Worm (Caenorhabditis elegans) whole organism, L4 larva: ENCODE measurements around the gene marc-2.

ENCODE experiments used
- ceh-28 ChIP-seq: fragments of 150-350 bp; optimal IDR thresholded peaks from 2 replicates; lab custom pipeline; 2014; ENCODE audit warnings: missing biosample characterization, missing genetic modification reagents, missing genetic modification characterization
- daf-19 ChIP-seq: fragments of 200-800 bp; sonication (Bioruptor generic); conservative IDR thresholded peaks from 2 replicates; pipeline ENCODE4 v1.3.6; 2022; ENCODE audit warnings: missing genetic modification characterization, missing compliant biosample characterization
- nhr-11 ChIP-seq: fragments of 150-350 bp; optimal IDR thresholded peaks from 2 replicates; lab custom pipeline; 2014; ENCODE audit warnings: missing biosample characterization, missing genetic modification characterization
- nhr-76 ChIP-seq: fragments of 150-350 bp; optimal IDR thresholded peaks from 2 replicates; lab custom pipeline; 2014; ENCODE audit warnings: missing biosample characterization, missing genetic modification characterization
- pha-4 ChIP-seq, 2 experiments: fragments of 150-350 bp in 1 of 2; fragments of 200-800 bp in 1 of 2; sonication (Bioruptor generic) in 1 of 2; IDR thresholded peaks in 1 of 2; optimal IDR thresholded peaks in 1 of 2; 2 replicates each; pipeline versions ENCODE4 v1.3.6 to Lab custom; 2014 to 2022; ENCODE audit warnings: missing genetic modification characterization in 2 of 2, missing genetic modification reagents in 2 of 2, missing biosample characterization in 1 of 2, missing compliant biosample characterization in 1 of 2

DNA sequence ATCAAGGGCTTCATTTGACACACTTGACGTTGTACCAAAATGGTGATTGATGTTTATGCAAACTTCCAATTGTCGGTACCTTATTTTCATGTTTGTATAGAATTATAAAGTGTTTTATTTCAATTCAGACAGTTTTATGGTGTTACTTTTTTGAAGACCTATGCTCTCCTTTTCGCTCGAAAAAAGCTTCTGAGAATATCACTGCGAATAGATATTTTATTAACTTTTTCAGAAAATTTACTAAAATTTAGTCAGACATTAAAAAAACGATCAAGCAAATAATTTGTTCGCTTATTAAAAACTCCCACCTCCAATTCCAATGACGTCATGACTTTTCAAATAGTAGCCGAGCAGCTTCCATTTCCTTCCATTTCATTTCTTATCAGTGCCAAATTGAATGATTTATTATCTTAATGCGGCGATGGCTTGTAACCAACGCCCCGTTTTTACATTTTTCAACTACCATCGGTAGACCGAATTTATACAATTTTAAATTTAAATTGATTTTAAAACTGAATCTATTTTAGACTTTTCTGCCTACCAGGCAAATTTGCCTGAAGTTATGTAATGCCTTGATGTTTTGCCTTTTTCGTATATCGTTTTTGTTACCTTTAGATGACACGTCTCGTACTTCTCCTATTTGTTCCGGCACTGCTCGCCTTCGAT, 13.8 kb downstream of the marc-2 start, which contains the start of gene M28.10:
- TF ChIP-seq nhr-11 (tag; lab: Kevin White, UChicago) (no peak), daf-19 (GFP tag; lab: Robert Waterston, UW) (no peak), nhr-76 (no peak), ceh-28 (tag; lab: Kevin White, UChicago) (no peak), pha-4 (GFP tag; IDR thresholded peaks at IDR 0.05; lab: Robert Waterston, UW) (no peak), pha-4 (tag; optimal IDR thresholded peaks at IDR 0.05; lab: Kevin White, UChicago) (no peak)
